Worm (Caenorhabditis elegans): ENCODE data around the gene ssup-72.
A peak's percentile ranks its signal among the peaks of the same experiment; 100 is the strongest.

Gene ssup-72

DNA sequence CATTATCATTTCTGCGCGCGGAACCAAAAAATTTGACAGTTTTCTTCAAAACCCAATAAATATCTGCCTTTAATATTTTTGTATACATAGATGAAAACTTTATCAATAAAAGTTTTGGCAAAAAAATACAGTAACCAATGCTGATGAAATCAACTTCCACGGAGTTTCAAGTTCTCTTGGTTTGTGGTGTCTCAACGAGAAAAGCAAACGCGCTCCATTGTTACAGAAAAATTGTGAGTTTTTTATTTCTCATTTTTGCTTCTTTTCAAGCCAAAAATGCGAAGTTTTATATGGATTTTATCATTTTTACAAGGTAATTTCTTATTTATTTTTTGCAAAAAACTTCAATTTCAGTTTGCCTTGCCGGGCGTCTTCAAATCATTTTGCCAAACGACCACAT lies 41.7 kb upstream of the ssup-72 start, which contains the start of gene T14B4.3 (continued):
- TF ChIP-seq ceh-32 (tag; optimal IDR thresholded peaks at IDR 0.05; ENCODE audit: poor library complexity) (no peak), ctbp-1 (GFP tag; IDR thresholded peaks at IDR 0.05) (no peak), mdl-1 (tag; optimal IDR thresholded peaks at IDR 0.05) (no peak), R02D3.7 (tag; optimal IDR thresholded peaks at IDR 0.05) (no peak), ceh-20 (GFP tag; IDR thresholded peaks at IDR 0.05) (no peak), attf-4 (tag; optimal IDR thresholded peaks at IDR 0.05) (no peak), nhr-111 (GFP tag; optimal IDR thresholded peaks at IDR 0.05) (no peak), nhr-237 (tag; optimal IDR thresholded peaks at IDR 0.05) (no peak), rbr-2 (tag; optimal IDR thresholded peaks at IDR 0.05) (peak; percentile 51), nhr-25 (tag; optimal IDR thresholded peaks at IDR 0.05; ENCODE audit: borderline replicate concordance, insufficient read depth) (no peak), zfp-3 (GFP tag; conservative IDR thresholded peaks at IDR 0.05) (no peak), set-16 (GFP tag; IDR thresholded peaks at IDR 0.05) (no peak), mxl-3 (GFP tag; optimal IDR thresholded peaks at IDR 0.05) (no peak), jun-1 (tag; optimal IDR thresholded peaks at IDR 0.05) (no peak), dmd-9 (GFP tag; IDR thresholded peaks at IDR 0.05) (no peak), zfp-2 (tag; optimal IDR thresholded peaks at IDR 0.05) (no peak), ceh-82 (tag; optimal IDR thresholded peaks at IDR 0.05) (no peak), daf-19 (GFP tag; conservative IDR thresholded peaks at IDR 0.05) (no peak), hmg-1.1 (GFP tag; IDR thresholded peaks at IDR 0.05) (peak; percentile 26; the same call in 1 of the 2 replicates), T26A8.4 (GFP tag; IDR thresholded peaks at IDR 0.05) (no peak), hlh-30 (tag; optimal IDR thresholded peaks at IDR 0.05; ENCODE audit: insufficient read depth) (peak; percentile 30), nhr-42 (GFP tag; IDR thresholded peaks at IDR 0.05) (no peak), spr-3 (GFP tag; optimal IDR thresholded peaks at IDR 0.05) (no peak), aha-1 (tag) (no peak), nhr-11 (tag; optimal IDR thresholded peaks at IDR 0.05) (peak; percentile 45), sdz-12 (GFP tag; optimal IDR thresholded peaks at IDR 0.05) (no peak), Y105C5A.15 (GFP tag; IDR thresholded peaks at IDR 0.05) (no peak), tra-1 (GFP tag; IDR thresholded peaks at IDR 0.05) (no peak), unc-62 (GFP tag; optimal IDR thresholded peaks at IDR 0.05 in 1 of 2) (no peak), unc-62 (tag; optimal IDR thresholded peaks at IDR 0.05) (no peak), daf-8 (GFP tag; IDR thresholded peaks at IDR 0.05) (no peak), unc-130 (GFP tag; optimal IDR thresholded peaks at IDR 0.05) (peak; percentile 76), ztf-7 (tag; optimal IDR thresholded peaks at IDR 0.05) (no peak), pha-4 (GFP tag; IDR thresholded peaks at IDR 0.05) (no peak), pha-4 (tag; optimal IDR thresholded peaks at IDR 0.05) (peak; percentile 51), nhr-48 (tag; optimal IDR thresholded peaks at IDR 0.05) (no peak), dmd-8 (GFP tag; IDR thresholded peaks at IDR 0.05) (no peak), nhr-77 (tag; optimal IDR thresholded peaks at IDR 0.05) (peak; percentile 77), egl-43 (GFP tag; IDR thresholded peaks at IDR 0.05) (no peak), hlh-11 (tag; optimal IDR thresholded peaks at IDR 0.05) (no peak), lin-13 (GFP tag; optimal IDR thresholded peaks at IDR 0.05) (peak; percentile 14), unc-39 (tag; optimal IDR thresholded peaks at IDR 0.05) (no peak), cey-2 (tag; optimal IDR thresholded peaks at IDR 0.05; ENCODE audit: borderline replicate concordance, insufficient read depth) (no peak), gei-8 (GFP tag; optimal IDR thresholded peaks at IDR 0.05) (no peak), snpc-4 (tag; optimal IDR thresholded peaks at IDR 0.05) (no peak), nhr-28 (tag; optimal IDR thresholded peaks at IDR 0.05) (peak; percentile 59), nhr-102 (tag; optimal IDR thresholded peaks at IDR 0.05) (no peak), T20F7.1 (GFP tag; optimal IDR thresholded peaks at IDR 0.05) (peak; percentile 74), skn-1 (tag; optimal IDR thresholded peaks at IDR 0.05) (no peak), mxl-2 (GFP tag; conservative IDR thresholded peaks at IDR 0.05) (no peak), fkh-10 (GFP tag; optimal IDR thresholded peaks at IDR 0.05) (no peak)
